Worm (Caenorhabditis elegans) whole organism, L4 larva: ENCODE data around the gene oef-1.
A peak's percentile ranks its signal among the peaks of the same experiment; 100 is the strongest.

Source experiments
- F49E8.2 ChIP-seq: sonication (generic microtip); optimal IDR thresholded peaks from 2 replicates; lab custom pipeline; 2016; ENCODE audit warnings: missing compliant biosample characterization, mild to moderate bottlenecking, missing genetic modification characterization, borderline replicate concordance
- aha-1 ChIP-seq: fragments of 150-350 bp; peaks from one replicate; lab custom pipeline; 2014; ENCODE audit warnings: missing biosample characterization, missing genetic modification characterization
- ceh-82 ChIP-seq: sonication (generic microtip); optimal IDR thresholded peaks from 2 replicates; lab custom pipeline; 2017; ENCODE audit warnings: missing biosample characterization, missing genetic modification characterization
- ces-1 ChIP-seq: fragments of 150-350 bp; sonication (generic microtip); optimal IDR thresholded peaks from 4 replicates; lab custom pipeline; 2014; ENCODE audit warnings: missing biosample characterization, missing genetic modification reagents, missing genetic modification characterization
- daf-19 ChIP-seq: fragments of 200-800 bp; sonication (Bioruptor generic); conservative IDR thresholded peaks from 2 replicates; pipeline ENCODE4 v1.3.6; 2022; ENCODE audit warnings: missing genetic modification characterization, missing compliant biosample characterization
- dmd-9 ChIP-seq: fragments of 200-800 bp; sonication (Bioruptor generic); IDR thresholded peaks from 2 replicates; pipeline ENCODE4 v1.3.6; 2022; ENCODE audit warnings: missing genetic modification reagents, missing genetic modification characterization, missing compliant biosample characterization
- dve-1 ChIP-seq: sonication (generic microtip); optimal IDR thresholded peaks from 2 replicates; lab custom pipeline; 2017; ENCODE audit warnings: antibody characterized with exemption, mild to moderate bottlenecking, missing genetic modification characterization, missing compliant biosample characterization; ENCODE audit not compliant: insufficient read depth
- fkh-10 ChIP-seq: fragments of 150-350 bp; optimal IDR thresholded peaks from 2 replicates; lab custom pipeline; 2014; ENCODE audit warnings: missing biosample characterization, missing genetic modification reagents, missing genetic modification characterization
- hmg-1.1 ChIP-seq: fragments of 200-800 bp; sonication (Bioruptor generic); IDR thresholded peaks from 2 replicates; pipeline ENCODE4 v1.3.6; 2022; ENCODE audit warnings: missing genetic modification reagents, missing genetic modification characterization, missing compliant biosample characterization
- lin-39 ChIP-seq: fragments of 150-350 bp; optimal IDR thresholded peaks from 2 replicates; lab custom pipeline; 2014; ENCODE audit warnings: missing biosample characterization, missing genetic modification reagents, missing genetic modification characterization
- mxl-3 ChIP-seq: fragments of 200-800 bp; sonication (Bioruptor generic); optimal IDR thresholded peaks from 2 replicates; lab custom pipeline; 2018; ENCODE audit warnings: mild to moderate bottlenecking, missing genetic modification characterization, missing compliant biosample characterization
- nhr-102 ChIP-seq: sonication (generic microtip); optimal IDR thresholded peaks from 2 replicates; lab custom pipeline; 2016; ENCODE audit warnings: mild to moderate bottlenecking, missing genetic modification characterization, moderate library complexity, missing compliant biosample characterization
- nhr-11 ChIP-seq: fragments of 150-350 bp; optimal IDR thresholded peaks from 2 replicates; lab custom pipeline; 2014; ENCODE audit warnings: missing biosample characterization, missing genetic modification characterization
- nhr-111 ChIP-seq: fragments of 200-800 bp; sonication (Bioruptor generic); optimal IDR thresholded peaks from 2 replicates; lab custom pipeline; 2018; ENCODE audit warnings: mild to moderate bottlenecking, missing genetic modification characterization, missing compliant biosample characterization
- nhr-28 ChIP-seq: fragments of 150-350 bp; optimal IDR thresholded peaks from 2 replicates; lab custom pipeline; 2014; ENCODE audit warnings: missing biosample characterization, missing genetic modification characterization
- pqm-1 ChIP-seq: sonication (generic microtip); optimal IDR thresholded peaks from 2 replicates; lab custom pipeline; 2017; ENCODE audit warnings: missing biosample characterization, missing genetic modification characterization
- saeg-2 ChIP-seq: fragments of 200-800 bp; sonication (Bioruptor generic); IDR thresholded peaks from 2 replicates; pipeline ENCODE4 v1.3.6; 2022; ENCODE audit warnings: missing genetic modification reagents, missing genetic modification characterization, missing compliant biosample characterization
- unc-62 ChIP-seq, 3 experiments: fragments of 150-350 bp in 1 of 3; sonication (generic microtip); optimal IDR thresholded peaks in 2 of 3; peaks in 1 of 3; 1 replicate in 1 of 3; 2 replicates in 2 of 3; lab custom pipeline; 2014 to 2017; ENCODE audit warnings: missing biosample characterization in 3 of 3, missing genetic modification characterization in 3 of 3, missing genetic modification reagents in 3 of 3, missing genotype in 1 of 3
- ztf-7 ChIP-seq: fragments of 150-350 bp; optimal IDR thresholded peaks from 2 replicates; lab custom pipeline; 2014; ENCODE audit warnings: missing biosample characterization, missing genetic modification characterization

oef-1 gene

DNA sequence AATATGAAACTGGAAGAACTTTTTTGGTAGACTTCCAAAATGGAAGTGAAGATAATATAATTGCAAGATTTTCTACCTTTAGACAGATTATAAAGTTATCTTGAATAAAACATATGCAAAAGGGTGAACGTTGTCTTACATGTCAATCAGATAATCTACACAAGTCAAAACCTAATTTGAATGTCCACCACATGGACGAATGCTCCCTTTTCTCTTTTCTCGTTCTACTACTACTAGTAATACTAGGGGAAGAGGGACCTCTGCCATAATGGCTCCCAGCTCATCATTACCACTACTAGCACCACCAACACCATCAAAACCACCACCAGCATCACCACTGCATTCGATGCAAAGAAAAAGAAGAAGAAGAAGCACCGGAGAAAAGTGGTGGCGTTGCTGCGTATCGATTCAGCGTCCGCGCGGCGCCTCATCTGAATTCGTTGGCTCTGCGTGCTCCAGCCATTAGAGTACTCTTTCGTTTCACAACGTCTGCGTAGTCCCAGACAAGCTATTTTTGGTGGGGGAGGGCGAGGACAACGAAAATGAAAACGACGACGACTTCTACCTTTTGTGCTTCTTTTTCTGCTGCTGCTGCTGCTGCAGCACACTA is 37.2 kb downstream of the oef-1 start:
- TF ChIP-seq mxl-3 (no peak), hmg-1.1 (peak; percentile 39; the same call in 1 of the 2 replicates), aha-1 (tag; lab: Kevin White, UChicago) (peak; percentile 86)
- TF ChIP-seq, all 104 proteins: peak for 2

DNA sequence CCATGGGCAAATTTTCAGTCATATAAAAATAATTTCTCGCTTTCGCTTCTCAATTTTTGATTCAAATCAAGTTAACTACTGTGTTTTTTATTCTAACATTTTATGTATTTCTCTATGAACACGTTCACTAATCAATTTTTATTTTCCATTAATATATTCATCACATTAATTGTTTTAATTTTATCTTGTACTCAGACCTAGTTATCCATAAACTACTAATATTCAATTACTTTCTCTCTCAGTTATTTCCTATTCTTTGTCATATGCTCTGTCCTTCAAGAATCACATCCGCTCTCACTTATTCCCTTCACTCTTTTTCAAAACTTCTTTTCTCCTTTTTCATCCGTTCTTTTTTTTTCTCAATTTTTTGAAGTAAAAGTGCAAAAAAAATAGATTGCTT is 38.8 kb downstream of the oef-1 start:
- no peak for TF ChIP-seq unc-62 (GFP tag; optimal IDR thresholded peaks at IDR 0.05 in 1 of 2; lab: Kevin White, UChicago)
- TF ChIP-seq unc-62 (tag; optimal IDR thresholded peaks at IDR 0.05; lab: Kevin White, UChicago) = no peak
- TF ChIP-seq fkh-10 (GFP tag; lab: Kevin White, UChicago) = peak; percentile 50
- no peak for TF ChIP-seq dmd-9
- no peak for TF ChIP-seq ceh-82 (tag; lab: Kevin White, UChicago)
- no peak for TF ChIP-seq nhr-102 (tag; lab: Kevin White, UChicago)
- TF ChIP-seq dve-1 = no peak
- no peak for TF ChIP-seq daf-19
- TF ChIP-seq nhr-11 (tag; lab: Kevin White, UChicago) = no peak
- no peak for TF ChIP-seq ztf-7
- no peak for TF ChIP-seq nhr-28 (tag; lab: Kevin White, UChicago)
- no peak for TF ChIP-seq F49E8.2 (tag; lab: Kevin White, UChicago)
- TF ChIP-seq ces-1 (GFP tag; lab: Kevin White, UChicago) = peak; percentile 61
- TF ChIP-seq nhr-111 (GFP tag; lab: Kevin White, UChicago) = no peak
- no peak for TF ChIP-seq lin-39 (tag; lab: Kevin White, UChicago)

DNA sequence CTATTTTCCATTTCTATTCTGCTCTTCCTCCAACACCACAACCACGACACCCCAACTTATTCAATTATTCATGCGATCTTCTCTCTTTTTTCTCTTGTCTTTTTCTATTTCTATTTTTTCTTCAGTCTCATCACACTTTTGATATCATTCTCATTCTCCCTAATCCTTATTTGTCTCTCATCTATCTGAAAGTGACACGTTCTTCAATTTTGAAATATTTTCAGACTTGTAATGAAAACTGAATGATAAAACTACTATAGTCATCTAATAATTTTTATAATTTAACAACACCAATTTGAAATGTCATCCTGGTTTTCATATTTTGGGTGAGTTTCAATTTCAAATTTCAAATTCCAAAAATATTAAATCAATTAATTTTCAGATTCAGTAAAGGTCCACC is 40.4 kb downstream of the oef-1 start, which contains the start of gene cla-1:
Gene cla-1 (plus strand): TSS at position 301 of the 400 bp plus-strand sequence.
- peak in 1 of 2 experiments; percentile 61 for TF ChIP-seq unc-62 (GFP tag; optimal IDR thresholded peaks at IDR 0.05 in 1 of 2; lab: Kevin White, UChicago)
- TF ChIP-seq unc-62 (tag; optimal IDR thresholded peaks at IDR 0.05; lab: Kevin White, UChicago) = no peak
- no peak for TF ChIP-seq saeg-2 (GFP tag; lab: Robert Waterston, UW)
- no peak for TF ChIP-seq pqm-1 (tag; lab: Kevin White, UChicago)
